Worm (Caenorhabditis elegans) whole organism, L4/young adult: Measurements from ENCODE around the gene R09A8.9.

Source experiments
- W03F9.2 ChIP-seq: fragments of 150-350 bp; optimal IDR thresholded peaks from 2 replicates; lab custom pipeline; 2014; ENCODE audit warnings: missing biosample characterization, missing genetic modification characterization
- dao-5 ChIP-seq: sonication (generic microtip); optimal IDR thresholded peaks from 2 replicates; lab custom pipeline; 2016; ENCODE audit warnings: missing genotype, missing genetic modification characterization, moderate library complexity, missing compliant biosample characterization
- him-1 ChIP-seq: sonication (generic microtip); optimal IDR thresholded peaks from 2 replicates; lab custom pipeline; 2016; ENCODE audit warnings: missing genotype, missing genetic modification reagents, missing genetic modification characterization, missing compliant biosample characterization

DNA sequence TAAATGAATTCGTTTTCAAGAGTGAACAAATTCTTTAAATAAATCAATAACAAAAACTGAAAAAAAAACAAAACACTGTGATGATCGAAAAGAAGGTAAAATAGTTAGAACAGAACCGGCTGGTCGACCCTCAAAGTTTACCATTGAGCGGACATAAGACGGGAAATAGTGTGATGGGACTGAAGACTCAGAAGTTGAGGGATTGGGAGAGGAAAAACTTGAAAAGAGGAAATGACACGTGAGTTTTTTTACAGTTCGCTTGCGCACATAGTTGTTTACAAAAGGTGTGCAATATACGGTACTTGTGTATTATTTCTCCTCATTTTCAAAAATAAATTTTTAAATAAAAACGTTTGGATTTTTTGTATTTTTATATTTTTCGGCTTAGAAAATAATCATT lies 39.2 kb downstream of the R09A8.9 start:
- TF ChIP-seq him-1 (tag; lab: Kevin White, UChicago) (no peak), dao-5 (no peak), W03F9.2 (tag; lab: Kevin White, UChicago) (no peak)
